Fruit fly (Drosophila melanogaster) S2 (cell line): ENCODE measurements around the gene CG4297.

Experiments used
- CG8478 ChIP-seq: fragments of >200 bp; optimal IDR thresholded peaks from 2 replicates; lab custom pipeline; 2018
- CTCF ChIP-seq, 2 experiments: fragments of >200 bp; optimal IDR thresholded peaks; 2 replicates each; lab custom pipeline; 2018

- TF ChIP-seq CG8478 (lab: Kevin White, UChicago) (no peak), CTCF (optimal IDR thresholded peaks at IDR 0.05; lab: Kevin White, UChicago) (no peak)
Observed at dm6 chr2L:434439-434838, 37.6 kb downstream of the CG4297 start.
